Worm (Caenorhabditis elegans) whole organism, L2 larva: ENCODE data around the gene F49C5.5.

Experiments used
- elt-1 ChIP-seq: fragments of 150-350 bp; optimal IDR thresholded peaks from 2 replicates; lab custom pipeline; 2014; ENCODE audit warnings: missing biosample characterization, missing genetic modification characterization
- lin-11 ChIP-seq: fragments of 150-350 bp; sonication (generic microtip); optimal IDR thresholded peaks from 2 replicates; lab custom pipeline; 2014; ENCODE audit warnings: missing biosample characterization, missing genetic modification characterization, inconsistent platforms, mixed read lengths
- mdl-1 ChIP-seq, 2 experiments: fragments of 150-350 bp in 1 of 2; sonication (generic microtip) in 1 of 2; optimal IDR thresholded peaks; 2 replicates each; lab custom pipeline; 2017; ENCODE audit warnings: missing biosample characterization in 2 of 2, missing genetic modification characterization in 2 of 2
- unc-62 ChIP-seq: fragments of 150-350 bp; optimal IDR thresholded peaks from 2 replicates; lab custom pipeline; 2014; ENCODE audit warnings: missing biosample characterization, missing genetic modification reagents, missing genetic modification characterization

ce11 chrII:12506511-12506910 is 39.8 kb downstream of the F49C5.5 start:
- TF ChIP-seq unc-62 (GFP tag; lab: Kevin White, UChicago), result no peak
- no peak for TF ChIP-seq elt-1 (tag; lab: Kevin White, UChicago)
- TF ChIP-seq lin-11 (tag; lab: Kevin White, UChicago), result no peak
- TF ChIP-seq mdl-1 (tag; optimal IDR thresholded peaks at IDR 0.05; lab: Kevin White, UChicago), result no peak
